Worm (Caenorhabditis elegans) whole organism, young adult: ENCODE measurements around the gene dcap-2.

Experiments
- B0019.2 ChIP-seq: fragments of 200-800 bp; sonication (Bioruptor generic); conservative IDR thresholded peaks from 2 replicates; pipeline ENCODE4 v1.3.6; 2022; ENCODE audit warnings: missing genetic modification reagents, missing genetic modification characterization, missing compliant biosample characterization
- B0035.1 ChIP-seq: sonication (generic microtip); optimal IDR thresholded peaks from 2 replicates; lab custom pipeline; 2016; ENCODE audit warnings: missing genetic modification characterization, mild to moderate bottlenecking, missing compliant biosample characterization, missing genotype, missing genetic modification reagents
- B0261.1 ChIP-seq: sonication (generic microtip); optimal IDR thresholded peaks from 2 replicates; lab custom pipeline; 2016; ENCODE audit warnings: mild to moderate bottlenecking, missing genetic modification characterization, moderate library complexity, missing compliant biosample characterization
- F39B2.1 ChIP-seq: fragments of 200-800 bp; sonication (Bioruptor generic); IDR thresholded peaks from 2 replicates; pipeline ENCODE4 v1.3.6; 2022; ENCODE audit warnings: missing genetic modification reagents, missing genetic modification characterization, missing compliant biosample characterization
- F52B5.7 ChIP-seq: sonication (generic microtip); optimal IDR thresholded peaks from 2 replicates; lab custom pipeline; 2016; ENCODE audit warnings: mild to moderate bottlenecking, missing genetic modification characterization, missing compliant biosample characterization
- Y53F4B.3 ChIP-seq: fragments of 200-800 bp; sonication (Bioruptor generic); IDR thresholded peaks from 2 replicates; pipeline ENCODE4 v1.3.6; 2022; ENCODE audit warnings: missing genetic modification reagents, missing genetic modification characterization, missing compliant biosample characterization
- Y67H2A.10 ChIP-seq: fragments of 200-800 bp; sonication (Bioruptor generic); conservative IDR thresholded peaks from 2 replicates; pipeline ENCODE4 v1.3.6; 2022; ENCODE audit warnings: missing genetic modification reagents, missing genetic modification characterization, missing compliant biosample characterization
- ZK185.1 ChIP-seq: sonication (generic microtip); optimal IDR thresholded peaks from 2 replicates; lab custom pipeline; 2016; ENCODE audit warnings: mild to moderate bottlenecking, missing genetic modification characterization, missing compliant biosample characterization; ENCODE audit not compliant: poor library complexity, severe bottlenecking
- aptf-2 ChIP-seq: fragments of 200-800 bp; sonication (Bioruptor generic); conservative IDR thresholded peaks from 2 replicates; pipeline ENCODE4 v1.3.6; 2022; ENCODE audit warnings: missing genetic modification reagents, missing genetic modification characterization, missing compliant biosample characterization
- attf-5 ChIP-seq: fragments of 200-800 bp; sonication (Bioruptor generic); optimal IDR thresholded peaks from 2 replicates; lab custom pipeline; 2018; ENCODE audit warnings: mild to moderate bottlenecking, missing genetic modification characterization, missing compliant biosample characterization
- bed-1 ChIP-seq: fragments of 200-800 bp; sonication (Bioruptor generic); IDR thresholded peaks from 2 replicates; pipeline ENCODE4 v1.3.6; 2022; ENCODE audit warnings: missing genetic modification reagents, missing genetic modification characterization, missing compliant biosample characterization
- dox-1 ChIP-seq: fragments of 200-800 bp; sonication (Bioruptor generic); IDR thresholded peaks from 2 replicates; pipeline ENCODE4 v1.3.6; 2022; ENCODE audit warnings: missing genetic modification reagents, missing genetic modification characterization, missing compliant biosample characterization
- egl-18 ChIP-seq: fragments of 200-800 bp; sonication (Bioruptor generic); IDR thresholded peaks from 2 replicates; pipeline ENCODE4 v1.3.6; 2022; ENCODE audit warnings: missing genetic modification reagents, missing genetic modification characterization, missing compliant biosample characterization
- gei-17 ChIP-seq: fragments of 200-800 bp; sonication (Bioruptor generic); optimal IDR thresholded peaks from 2 replicates; lab custom pipeline; 2018; ENCODE audit warnings: mild to moderate bottlenecking, missing genetic modification characterization, missing compliant biosample characterization
- hlh-12 ChIP-seq: sonication (generic microtip); optimal IDR thresholded peaks from 2 replicates; lab custom pipeline; 2016; ENCODE audit warnings: missing genetic modification characterization, missing compliant biosample characterization
- hmg-1.2 ChIP-seq: fragments of 200-800 bp; sonication (Bioruptor generic); IDR thresholded peaks from 2 replicates; pipeline ENCODE4 v1.3.6; 2022; ENCODE audit warnings: missing genetic modification reagents, missing genetic modification characterization, missing compliant biosample characterization
- hrde-1 ChIP-seq: sonication (generic microtip); optimal IDR thresholded peaks from 2 replicates; lab custom pipeline; 2016; ENCODE audit warnings: missing genetic modification characterization, mild to moderate bottlenecking, missing compliant biosample characterization, moderate library complexity, missing genotype, missing genetic modification reagents, borderline replicate concordance
- lag-1 ChIP-seq: fragments of 200-800 bp; sonication (Bioruptor generic); IDR thresholded peaks from 2 replicates; pipeline ENCODE4 v1.3.6; 2022; ENCODE audit warnings: missing genetic modification reagents, missing genetic modification characterization, missing compliant biosample characterization
- let-607 ChIP-seq, 2 experiments: fragments of 200-800 bp in 1 of 2; sonication (Bioruptor generic) in 1 of 2; sonication (generic microtip) in 1 of 2; optimal IDR thresholded peaks; 2 replicates each; lab custom pipeline; 2016 to 2018; ENCODE audit warnings: mild to moderate bottlenecking in 2 of 2, missing compliant biosample characterization in 2 of 2, missing genetic modification characterization in 2 of 2, moderate library complexity in 2 of 2, missing genotype in 1 of 2
- lin-26 ChIP-seq: fragments of 200-800 bp; sonication (Bioruptor generic); IDR thresholded peaks from 2 replicates; pipeline ENCODE4 v1.3.6; 2022; ENCODE audit warnings: missing genetic modification reagents, missing genetic modification characterization, missing compliant biosample characterization
- lin-54 ChIP-seq: fragments of 200-800 bp; sonication (Bioruptor generic); optimal IDR thresholded peaks from 2 replicates; lab custom pipeline; 2018; ENCODE audit warnings: mild to moderate bottlenecking, missing genetic modification characterization, missing compliant biosample characterization
- madf-3 ChIP-seq: fragments of 200-800 bp; sonication (Bioruptor generic); IDR thresholded peaks from 2 replicates; pipeline ENCODE4 v1.3.6; 2022; ENCODE audit warnings: missing genetic modification reagents, missing genetic modification characterization, missing compliant biosample characterization
- madf-8 ChIP-seq: fragments of 200-800 bp; sonication (Bioruptor generic); conservative IDR thresholded peaks from 2 replicates; pipeline ENCODE4 v1.3.6; 2022; ENCODE audit warnings: missing genetic modification reagents, missing genetic modification characterization, missing compliant biosample characterization
- nfyb-1 ChIP-seq: fragments of 200-800 bp; sonication (Bioruptor generic); IDR thresholded peaks from 2 replicates; pipeline ENCODE4 v1.3.6; 2022; ENCODE audit warnings: missing genetic modification reagents, missing genetic modification characterization, missing compliant biosample characterization
- nhr-179 ChIP-seq: sonication (generic microtip); optimal IDR thresholded peaks from 2 replicates; lab custom pipeline; 2016; ENCODE audit warnings: mild to moderate bottlenecking, missing genetic modification characterization, missing compliant biosample characterization
- nhr-80 ChIP-seq: sonication (generic microtip); optimal IDR thresholded peaks from 2 replicates; lab custom pipeline; 2016; ENCODE audit warnings: missing genetic modification characterization, missing compliant biosample characterization
- rec-8 ChIP-seq, 2 experiments: sonication (generic microtip); optimal IDR thresholded peaks; 2 replicates each; lab custom pipeline; 2016; ENCODE audit warnings: mild to moderate bottlenecking in 2 of 2, missing genetic modification characterization in 2 of 2, missing genetic modification reagents in 2 of 2, missing genotype in 2 of 2, missing biosample characterization in 1 of 2, missing compliant biosample characterization in 1 of 2, moderate library complexity in 1 of 2
- repo-1 ChIP-seq: sonication (generic microtip); optimal IDR thresholded peaks from 2 replicates; lab custom pipeline; 2017; ENCODE audit warnings: mild to moderate bottlenecking, missing genetic modification characterization, missing compliant biosample characterization
- rpc-1 ChIP-seq, 2 experiments: fragments of 150-350 bp in 1 of 2; sonication (generic microtip) in 1 of 2; optimal IDR thresholded peaks; 2 replicates each; lab custom pipeline; 2014 to 2018; ENCODE audit warnings: missing biosample characterization in 1 of 2, missing genetic modification characterization in 1 of 2, missing genetic modification reagents in 1 of 2, missing genotype in 1 of 2
- sdz-38 ChIP-seq: sonication (generic microtip); optimal IDR thresholded peaks from 2 replicates; lab custom pipeline; 2016; ENCODE audit warnings: missing genotype, missing genetic modification characterization, missing compliant biosample characterization
- snpc-1.3 ChIP-seq: sonication (generic microtip); optimal IDR thresholded peaks from 2 replicates; lab custom pipeline; 2017; ENCODE audit warnings: missing genetic modification characterization, mild to moderate bottlenecking, missing compliant biosample characterization, antibody characterized with exemption, moderate library complexity, missing genotype, missing genetic modification reagents; ENCODE audit not compliant: insufficient read depth
- tbp1 ChIP-seq: fragments of 200-800 bp; sonication (Bioruptor generic); optimal IDR thresholded peaks from 2 replicates; lab custom pipeline; 2018; ENCODE audit warnings: mild to moderate bottlenecking, missing genetic modification characterization, missing compliant biosample characterization
- unc-62 ChIP-seq: fragments of 150-350 bp; optimal IDR thresholded peaks from 2 replicates; lab custom pipeline; 2014; ENCODE audit warnings: missing biosample characterization, missing genetic modification reagents, missing genetic modification characterization
- ztf-25 ChIP-seq: fragments of 200-800 bp; sonication (Bioruptor generic); IDR thresholded peaks from 2 replicates; pipeline ENCODE4 v1.3.6; 2022; ENCODE audit warnings: missing genetic modification reagents, missing genetic modification characterization, missing compliant biosample characterization
- ztf-28 ChIP-seq: fragments of 200-800 bp; sonication (Bioruptor generic); IDR thresholded peaks from 2 replicates; pipeline ENCODE4 v1.3.6; 2022; ENCODE audit warnings: missing genetic modification reagents, missing genetic modification characterization, missing compliant biosample characterization
- ztf-3 ChIP-seq: fragments of 200-800 bp; sonication (Bioruptor generic); optimal IDR thresholded peaks from 2 replicates; lab custom pipeline; 2018; ENCODE audit warnings: mild to moderate bottlenecking, missing genetic modification characterization, missing compliant biosample characterization

dcap-2 gene

DNA sequence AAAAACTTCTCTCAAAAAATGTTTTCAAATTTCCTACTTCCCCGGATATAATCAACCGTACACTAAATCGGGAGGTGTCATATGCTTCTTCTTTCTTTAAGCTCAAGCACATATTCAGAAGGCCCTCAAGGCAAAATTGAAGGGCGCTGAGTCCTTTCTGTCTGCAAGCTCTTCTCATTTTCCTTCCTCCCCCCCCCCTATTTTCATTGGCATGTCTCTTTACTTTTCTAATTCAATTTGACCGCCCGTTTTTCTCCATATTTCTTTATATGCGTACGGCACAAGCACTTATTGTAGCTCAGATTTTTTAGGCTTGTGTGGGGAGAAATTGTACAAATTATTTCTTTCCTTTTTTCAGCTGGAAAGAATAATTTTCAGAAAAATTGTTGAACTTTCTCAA lies 33.8 kb upstream of the dcap-2 start (continued):
- no peak for TF ChIP-seq rpc-1 (optimal IDR thresholded peaks at IDR 0.05; lab: Kevin White, UChicago)
- no peak for TF ChIP-seq rpc-1 (tag; optimal IDR thresholded peaks at IDR 0.05; lab: Kevin White, UChicago)

DNA sequence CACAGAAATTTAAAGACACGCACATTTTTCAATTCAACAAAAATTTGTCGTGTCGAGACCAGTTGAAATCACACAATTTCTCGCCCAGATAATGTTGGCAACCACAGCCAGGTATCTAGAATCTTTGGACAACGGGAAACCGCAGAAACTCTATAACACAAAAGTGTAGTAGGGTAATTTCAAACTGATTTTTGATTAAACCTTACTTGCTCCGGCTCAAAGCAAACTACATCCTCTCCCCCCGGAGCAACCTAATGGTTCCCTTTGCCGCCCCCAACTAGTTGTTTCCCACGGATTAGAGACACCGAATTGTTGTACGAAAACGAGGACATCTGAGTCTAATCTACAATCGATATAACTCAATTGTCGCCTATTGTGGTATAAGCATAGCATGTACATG lies 32.7 kb upstream of the dcap-2 start:
- TF ChIP-seq nfyb-1 (GFP tag; lab: Robert Waterston, UW) (no peak), hrde-1 (no peak), B0035.1 (tag; lab: Kevin White, UChicago) (no peak), dox-1 (GFP tag; lab: Robert Waterston, UW) (no peak), ztf-28 (GFP tag; lab: Robert Waterston, UW) (no peak), ZK185.1 (no peak), B0019.2 (GFP tag; lab: Robert Waterston, UW) (no peak), sdz-38 (tag; lab: Kevin White, UChicago) (no peak), tbp1 (GFP tag; lab: Kevin White, UChicago) (no peak), repo-1 (tag; lab: Kevin White, UChicago) (no peak), bed-1 (GFP tag; lab: Robert Waterston, UW) (no peak), attf-5 (GFP tag; lab: Kevin White, UChicago) (no peak)

DNA sequence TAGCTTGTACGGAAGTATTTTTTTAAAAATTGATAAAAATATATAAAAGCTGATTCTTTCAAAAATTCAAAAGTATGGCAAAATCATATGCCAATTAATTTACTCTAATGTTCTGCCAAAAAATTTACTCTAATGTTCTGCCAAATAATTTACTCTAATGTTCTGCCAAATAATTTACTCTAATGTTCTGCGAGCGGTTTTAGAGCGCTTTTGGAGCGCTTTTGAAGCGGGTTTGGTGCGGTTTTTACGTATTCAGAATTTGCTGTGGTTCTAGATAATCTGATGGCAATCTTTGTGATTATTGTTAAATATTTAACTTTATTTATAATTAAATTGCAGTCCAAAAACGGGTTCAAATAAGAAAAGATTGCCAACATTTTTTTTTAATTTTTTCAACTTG lies 27.7 kb upstream of the dcap-2 start:
- no peak for TF ChIP-seq ztf-25 (GFP tag; lab: Robert Waterston, UW)
- no peak for TF ChIP-seq madf-3 (GFP tag; lab: Robert Waterston, UW)
- no peak for TF ChIP-seq Y67H2A.10
- TF ChIP-seq aptf-2 (GFP tag; lab: Robert Waterston, UW), result no peak
- TF ChIP-seq hmg-1.2, result no peak
- no peak for TF ChIP-seq lag-1 (GFP tag; lab: Robert Waterston, UW)
- TF ChIP-seq lin-54 (GFP tag; lab: Kevin White, UChicago), result no peak
- TF ChIP-seq B0261.1 (tag; lab: Kevin White, UChicago), result no peak
- TF ChIP-seq rec-8 (tag; optimal IDR thresholded peaks at IDR 0.05; lab: Kevin White, UChicago), result peak in 1 of 2 experiments; percentile 12
- peak; percentile 61 for TF ChIP-seq hlh-12 (tag; lab: Kevin White, UChicago)

DNA sequence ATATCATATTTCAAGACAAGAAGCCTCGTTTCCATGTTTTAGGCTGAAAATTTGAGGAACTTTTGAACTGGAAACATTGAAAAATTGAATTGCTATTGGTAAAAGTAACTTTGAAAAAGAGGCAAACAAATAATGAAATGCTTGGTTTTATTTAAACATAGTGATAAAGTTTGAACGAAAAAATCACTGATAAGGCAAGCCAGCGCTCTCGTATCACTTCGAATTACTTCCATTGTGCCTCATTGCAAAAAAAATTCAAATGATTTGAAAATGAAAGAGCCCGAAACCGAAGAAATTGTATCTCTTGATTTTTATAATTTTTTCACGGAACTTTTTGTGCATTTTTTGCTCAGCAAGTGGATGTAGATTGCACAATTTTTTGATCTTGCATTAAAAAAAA lies 26.5 kb upstream of the dcap-2 start, which contains the start of gene F52G2.3:
TSS of gene F52G2.3 (minus strand) at position 43 of the 400 bp plus-strand sequence.
- no peak for TF ChIP-seq nhr-179 (tag; lab: Kevin White, UChicago)
- TF ChIP-seq nhr-80 (tag; lab: Kevin White, UChicago), result peak; percentile 41
- no peak for TF ChIP-seq egl-18 (GFP tag; lab: Robert Waterston, UW)

DNA sequence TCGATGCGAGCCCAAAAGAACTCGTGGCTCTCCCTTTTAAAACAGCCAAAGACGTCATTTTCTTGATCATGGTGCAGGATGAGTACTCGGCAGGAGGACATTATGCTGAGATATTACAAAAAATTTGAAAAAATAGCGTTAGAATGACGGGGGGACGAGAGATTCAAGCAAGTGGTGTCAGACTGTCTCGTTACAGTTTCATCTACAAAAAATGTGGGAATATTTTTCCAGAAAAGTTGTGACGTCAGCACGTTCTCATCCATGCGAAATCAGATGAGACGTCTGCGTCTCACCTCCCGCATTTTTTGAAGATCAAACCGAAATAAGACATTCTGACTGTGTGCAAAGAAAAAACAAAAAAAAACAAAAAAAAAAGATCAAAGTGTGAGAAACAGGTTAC lies 18.5 kb upstream of the dcap-2 start, which contains the start of gene rsd-2:
TSS of gene rsd-2 (minus strand) at position 101 of the 400 bp plus-strand sequence.
- TF ChIP-seq F52B5.7 (tag; lab: Kevin White, UChicago), result no peak
- no peak for TF ChIP-seq let-607 (tag; optimal IDR thresholded peaks at IDR 0.05; lab: Kevin White, UChicago)
- no peak for TF ChIP-seq ztf-28 (GFP tag; lab: Robert Waterston, UW)
- no peak for TF ChIP-seq Y53F4B.3 (GFP tag; lab: Robert Waterston, UW)
- TF ChIP-seq madf-8 (GFP tag; lab: Robert Waterston, UW), result no peak
- no peak for TF ChIP-seq snpc-1.3 (tag; lab: Kevin White, UChicago)
- no peak for TF ChIP-seq unc-62
- TF ChIP-seq hrde-1, result no peak
- TF ChIP-seq lin-26 (GFP tag; lab: Robert Waterston, UW), result no peak
- TF ChIP-seq nfyb-1 (GFP tag; lab: Robert Waterston, UW), result no peak
- no peak for TF ChIP-seq rec-8 (tag; optimal IDR thresholded peaks at IDR 0.05; lab: Kevin White, UChicago)
- TF ChIP-seq gei-17 (GFP tag; lab: Kevin White, UChicago), result no peak
- TF ChIP-seq lin-54 (GFP tag; lab: Kevin White, UChicago), result no peak
- no peak for TF ChIP-seq F39B2.1 (GFP tag; lab: Robert Waterston, UW)
- no peak for TF ChIP-seq madf-3 (GFP tag; lab: Robert Waterston, UW)
- no peak for TF ChIP-seq ztf-3 (GFP tag; lab: Kevin White, UChicago)
- TF ChIP-seq, all 124 proteins: peak for 0
